Worm (Caenorhabditis elegans) whole organism, L4/young adult: Measurements from ENCODE around the gene ins-5.

Experiments
- dao-5 ChIP-seq: sonication (generic microtip); optimal IDR thresholded peaks from 2 replicates; lab custom pipeline; 2016; ENCODE audit warnings: missing genotype, missing genetic modification characterization, moderate library complexity, missing compliant biosample characterization
- him-1 ChIP-seq: sonication (generic microtip); optimal IDR thresholded peaks from 2 replicates; lab custom pipeline; 2016; ENCODE audit warnings: missing genotype, missing genetic modification reagents, missing genetic modification characterization, missing compliant biosample characterization

DNA sequence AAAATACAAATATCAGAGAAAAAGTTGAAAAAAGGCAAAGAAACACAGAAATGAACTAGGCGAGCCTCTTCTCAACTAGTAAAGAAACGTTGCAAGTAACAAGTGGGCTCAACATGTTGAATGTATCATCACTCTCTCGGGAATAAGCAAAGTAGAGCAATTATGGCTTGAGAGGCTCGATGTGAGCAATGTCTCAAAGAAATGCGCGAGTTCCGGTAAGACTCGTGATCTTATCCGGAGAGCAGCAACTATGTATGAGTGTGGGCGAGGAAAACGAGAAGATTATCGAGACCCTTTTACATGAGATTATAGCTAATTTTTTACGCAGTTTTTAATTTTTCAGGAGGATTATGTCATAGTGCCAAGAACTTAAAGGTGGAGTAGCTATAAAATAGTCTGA lies 45.1 kb upstream of the ins-5 start:
- TF ChIP-seq dao-5 (tag; lab: Kevin White, UChicago) (no peak), him-1 (tag; lab: Kevin White, UChicago) (no peak)
